Worm (Caenorhabditis elegans) whole organism, L3 larva: ENCODE data around the gene sru-45.

Source experiments
- ama-1 ChIP-seq: fragments of 150-350 bp; optimal IDR thresholded peaks from 2 replicates; lab custom pipeline; 2018
- ceh-16 ChIP-seq: sonication (generic microtip); optimal IDR thresholded peaks from 2 replicates; lab custom pipeline; 2017; ENCODE audit warnings: missing biosample characterization, missing genetic modification characterization
- daf-12 ChIP-seq: fragments of 150-350 bp; optimal IDR thresholded peaks from 2 replicates; lab custom pipeline; 2014; ENCODE audit warnings: missing biosample characterization, missing genetic modification reagents, missing genetic modification characterization
- elt-3 ChIP-seq, 3 experiments: fragments of 150-350 bp in 1 of 3; sonication (generic microtip) in 2 of 3; optimal IDR thresholded peaks; 2 replicates in 2 of 3; 4 replicates in 1 of 3; lab custom pipeline; 2014 to 2017; ENCODE audit warnings: missing biosample characterization in 3 of 3, missing genetic modification characterization in 3 of 3
- lin-39 ChIP-seq: fragments of 150-350 bp; optimal IDR thresholded peaks from 2 replicates; lab custom pipeline; 2018; ENCODE audit warnings: missing biosample characterization, missing genetic modification reagents, missing genetic modification characterization
- mdl-1 ChIP-seq: fragments of 150-350 bp; optimal IDR thresholded peaks from 2 replicates; lab custom pipeline; 2014; ENCODE audit warnings: missing biosample characterization, missing genetic modification characterization
- nhr-12 ChIP-seq: fragments of 150-350 bp; optimal IDR thresholded peaks from 2 replicates; lab custom pipeline; 2014; ENCODE audit warnings: missing biosample characterization, missing genetic modification characterization
- nhr-237 ChIP-seq: fragments of 150-350 bp; optimal IDR thresholded peaks from 2 replicates; lab custom pipeline; 2014; ENCODE audit warnings: missing biosample characterization, missing genetic modification characterization
- pqm-1 ChIP-seq: fragments of 150-350 bp; optimal IDR thresholded peaks from 2 replicates; lab custom pipeline; 2017; ENCODE audit warnings: missing biosample characterization, missing genetic modification characterization, inconsistent platforms

DNA sequence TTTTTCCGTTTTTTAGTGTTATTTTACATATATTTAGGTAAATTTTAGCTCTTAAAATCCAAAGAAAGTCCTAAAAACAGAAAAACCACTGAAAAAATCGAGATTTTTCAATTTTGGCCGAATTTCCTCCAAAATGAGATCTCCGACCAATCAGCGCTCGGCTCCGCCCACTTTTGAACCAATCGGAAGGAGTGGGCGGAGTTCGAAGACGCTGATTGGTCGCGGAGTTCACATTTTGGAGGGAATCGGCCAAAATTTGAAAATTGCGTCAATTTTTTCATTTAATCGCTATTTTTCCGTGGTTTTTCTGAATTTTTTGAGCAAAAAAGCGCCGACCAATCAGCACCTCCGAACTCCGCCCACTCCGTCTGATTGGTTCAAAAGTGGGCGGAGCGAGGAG, 25.1 kb upstream of the sru-45 start:
- TF ChIP-seq daf-12 (tag; lab: Kevin White, UChicago): no peak
- no peak for TF ChIP-seq ama-1 (lab: Kevin White, UChicago)
- no peak for TF ChIP-seq lin-39 (tag; lab: Kevin White, UChicago)
- TF ChIP-seq ceh-16 (tag; lab: Kevin White, UChicago): no peak
- TF ChIP-seq nhr-237 (tag; lab: Kevin White, UChicago): no peak
- TF ChIP-seq pqm-1: no peak
- TF ChIP-seq elt-3 (tag; optimal IDR thresholded peaks at IDR 0.05; lab: Kevin White, UChicago): no peak
- TF ChIP-seq mdl-1 (tag; lab: Kevin White, UChicago): no peak
- no peak for TF ChIP-seq nhr-12 (tag; lab: Kevin White, UChicago)
